Worm (Caenorhabditis elegans) whole organism, L2 larva: ENCODE data around the gene cids-1.

Experiments used
- aly-2 ChIP-seq: fragments of 150-350 bp; optimal IDR thresholded peaks from 2 replicates; lab custom pipeline; 2014; ENCODE audit warnings: missing biosample characterization, missing genetic modification characterization
- ama-1 ChIP-seq: fragments of 150-350 bp; optimal IDR thresholded peaks from 2 replicates; lab custom pipeline; 2018; ENCODE audit warnings: inconsistent platforms
- elt-1 ChIP-seq: fragments of 150-350 bp; optimal IDR thresholded peaks from 2 replicates; lab custom pipeline; 2014; ENCODE audit warnings: missing biosample characterization, missing genetic modification characterization
- unc-39 ChIP-seq: fragments of 150-350 bp; optimal IDR thresholded peaks from 2 replicates; lab custom pipeline; 2014; ENCODE audit warnings: missing biosample characterization, missing genetic modification characterization

DNA sequence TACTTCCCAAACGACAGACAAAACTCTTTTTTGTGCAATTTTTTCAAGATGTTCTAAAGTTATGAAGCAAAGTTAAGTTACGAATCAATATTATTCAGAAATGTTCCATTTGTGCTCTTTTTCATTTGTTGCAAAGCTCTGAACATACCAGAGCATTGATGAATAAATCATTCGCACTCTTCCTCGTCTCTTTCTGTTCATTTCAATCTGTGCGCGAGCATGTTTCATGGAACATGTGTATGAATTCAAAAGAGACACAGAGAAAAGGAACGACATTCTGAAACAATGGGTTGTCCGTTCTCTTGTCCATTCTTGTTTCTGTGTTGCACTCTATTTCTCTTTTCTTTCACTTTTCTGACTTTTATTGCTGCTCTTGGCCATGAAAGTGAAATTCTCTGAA, 36.1 kb downstream of the cids-1 start:
- TF ChIP-seq aly-2 (no peak), unc-39 (no peak), ama-1 (lab: Kevin White, UChicago) (no peak), elt-1 (tag; lab: Kevin White, UChicago) (no peak)
